Worm (Caenorhabditis elegans): ENCODE measurements around the gene thn-5.

thn-5 gene

DNA sequence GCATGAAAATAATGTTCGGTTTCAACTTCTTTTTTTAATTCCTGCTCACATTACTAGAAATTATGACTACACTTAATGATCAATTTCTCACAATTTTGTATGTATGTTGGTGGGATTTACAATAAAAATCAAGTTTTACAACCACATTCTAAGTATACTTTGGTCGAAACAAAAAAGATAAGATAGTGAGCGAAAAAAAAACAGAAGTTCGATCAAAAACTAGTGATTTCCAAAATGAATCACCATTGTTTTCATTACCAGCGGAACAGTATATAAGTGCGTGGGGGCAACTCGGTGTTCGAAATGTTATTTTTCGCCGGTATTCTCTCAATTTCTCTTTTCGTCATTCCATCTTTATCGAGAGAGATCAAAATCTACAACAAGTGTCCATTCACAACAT, at the start of gene thn-5:
thn-5 (plus strand) TSS at position 301 of the 400 bp plus-strand sequence.
- TF ChIP-seq ztf-29 (GFP tag; IDR thresholded peaks at IDR 0.05) (no peak), klf-2 (GFP tag; conservative IDR thresholded peaks at IDR 0.05) (no peak), T22C8.4 (GFP tag; IDR thresholded peaks at IDR 0.05) (no peak), tab-1 (GFP tag; IDR thresholded peaks at IDR 0.05) (no peak), ztf-23 (GFP tag; IDR thresholded peaks at IDR 0.05) (no peak), cog-1 (tag; optimal IDR thresholded peaks at IDR 0.05) (no peak), med-1 (GFP tag; optimal IDR thresholded peaks at IDR 0.05; ENCODE audit: insufficient read depth) (no peak), flt-1 (GFP tag; IDR thresholded peaks at IDR 0.05) (no peak)

DNA sequence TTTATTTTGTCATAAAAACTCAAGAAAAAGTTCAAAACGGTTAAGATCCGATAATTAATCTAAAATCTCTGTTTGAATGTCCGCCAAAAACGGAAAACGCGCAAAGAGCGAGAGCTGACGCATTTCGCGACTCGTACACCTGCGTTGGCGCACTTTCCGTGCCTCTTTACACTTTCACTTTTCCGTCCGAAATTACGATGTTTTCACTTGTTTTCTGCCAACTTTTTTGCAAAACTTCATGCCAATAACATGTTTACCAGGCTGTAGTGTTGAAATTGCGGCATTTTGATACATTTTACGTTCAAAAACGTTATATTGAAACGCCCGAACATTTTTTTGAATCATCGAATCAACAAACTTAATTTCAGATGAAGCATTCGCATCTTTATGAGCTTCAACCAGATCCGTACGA, 46.9 kb upstream of the thn-5 start, which contains the start of gene W03F8.4:
W03F8.4 (plus strand) TSS at position 369 of the 412 bp plus-strand sequence.
- TF ChIP-seq ref-1 (GFP tag; conservative IDR thresholded peaks at IDR 0.05) (0 out of 2 replicates have a peak, but pooled peaks have one; percentile 25), cog-1 (tag; optimal IDR thresholded peaks at IDR 0.05) (peak; percentile 87), flt-1 (GFP tag; IDR thresholded peaks at IDR 0.05) (peak; percentile 87), T22C8.4 (GFP tag; IDR thresholded peaks at IDR 0.05) (no peak), ztf-29 (GFP tag; IDR thresholded peaks at IDR 0.05) (no peak), klf-2 (GFP tag; conservative IDR thresholded peaks at IDR 0.05) (no peak), tab-1 (GFP tag; IDR thresholded peaks at IDR 0.05) (peak; percentile 70; the same call in 1 of the 2 replicates), ztf-23 (GFP tag; IDR thresholded peaks at IDR 0.05) (peak; percentile 82; the same call in 1 of the 2 replicates), med-1 (GFP tag; optimal IDR thresholded peaks at IDR 0.05; ENCODE audit: insufficient read depth) (peak; percentile 16)

DNA sequence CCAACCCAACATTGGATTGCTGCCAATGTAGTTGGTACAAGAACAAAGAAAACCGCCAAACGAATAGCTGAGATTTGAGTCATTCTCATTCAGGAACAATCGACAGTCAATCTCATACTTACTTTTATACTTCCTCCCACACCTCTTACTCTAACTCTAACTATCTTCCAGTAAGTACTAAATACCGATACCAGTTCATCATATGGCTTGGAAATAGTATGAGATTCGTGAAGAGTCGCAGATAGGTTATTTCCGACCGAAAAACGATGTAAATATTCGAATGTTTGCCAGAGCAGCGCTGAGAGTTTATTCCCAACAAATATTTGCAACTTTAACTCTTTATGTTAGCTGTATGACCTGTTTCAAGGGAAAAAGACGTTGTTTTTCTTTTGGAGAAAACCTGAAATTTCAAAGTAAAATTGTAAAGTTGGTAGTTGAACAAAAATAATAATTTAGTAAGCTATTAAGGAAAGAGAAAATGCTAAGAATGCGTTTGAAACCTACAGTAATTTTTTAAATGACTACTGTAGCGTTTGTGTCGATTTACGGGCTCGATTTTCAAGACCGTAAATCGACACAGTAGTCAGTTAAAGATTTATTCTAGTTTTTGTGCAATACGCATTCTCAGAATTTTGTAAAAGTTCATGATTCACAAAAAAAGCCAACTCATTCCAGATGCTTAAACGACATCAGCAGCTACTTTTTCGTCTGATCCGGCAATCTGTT, 44.0 kb upstream of the thn-5 start, which contains the start of the genes W03F8.6 and mtrf-1L:
W03F8.6 (minus strand) TSS at position 101 of the 726 bp plus-strand sequence.
mtrf-1L (plus strand) TSS at position 676 of the 726 bp plus-strand sequence.
- no peak for TF ChIP-seq tab-1 (GFP tag; IDR thresholded peaks at IDR 0.05)
- TF ChIP-seq klf-2 (GFP tag; conservative IDR thresholded peaks at IDR 0.05): no peak
- TF ChIP-seq cog-1 (tag; optimal IDR thresholded peaks at IDR 0.05): no peak
- no peak for TF ChIP-seq ref-1 (GFP tag; conservative IDR thresholded peaks at IDR 0.05)
- no peak for TF ChIP-seq ztf-23 (GFP tag; IDR thresholded peaks at IDR 0.05)
- TF ChIP-seq T22C8.4 (GFP tag; IDR thresholded peaks at IDR 0.05): no peak
- no peak for TF ChIP-seq flt-1 (GFP tag; IDR thresholded peaks at IDR 0.05)
- TF ChIP-seq med-1 (GFP tag; optimal IDR thresholded peaks at IDR 0.05; ENCODE audit: insufficient read depth): no peak
- TF ChIP-seq ztf-29 (GFP tag; IDR thresholded peaks at IDR 0.05): no peak

DNA sequence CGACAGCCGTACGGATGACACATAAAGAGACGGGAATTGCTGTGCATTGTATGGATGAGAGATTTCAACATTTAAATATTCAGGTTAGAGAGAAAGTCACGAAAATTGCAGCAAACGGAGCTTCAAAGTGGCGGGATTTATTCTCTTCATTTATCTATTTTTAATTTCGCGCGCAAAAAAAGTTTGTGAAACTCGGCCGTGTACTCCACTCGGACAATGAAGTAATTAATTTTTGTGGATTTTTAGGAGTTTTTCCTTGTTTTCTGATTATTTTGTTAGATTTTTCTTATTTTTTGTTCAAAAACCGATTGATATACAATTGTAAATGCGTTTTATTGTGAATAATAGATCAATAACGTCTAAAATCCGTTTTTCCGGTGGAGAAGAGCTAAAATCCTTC, 42.6 kb upstream of the thn-5 start:
- TF ChIP-seq med-1 (GFP tag; optimal IDR thresholded peaks at IDR 0.05; ENCODE audit: insufficient read depth) (no peak), tab-1 (GFP tag; IDR thresholded peaks at IDR 0.05) (no peak), ref-1 (GFP tag; conservative IDR thresholded peaks at IDR 0.05) (no peak)

DNA sequence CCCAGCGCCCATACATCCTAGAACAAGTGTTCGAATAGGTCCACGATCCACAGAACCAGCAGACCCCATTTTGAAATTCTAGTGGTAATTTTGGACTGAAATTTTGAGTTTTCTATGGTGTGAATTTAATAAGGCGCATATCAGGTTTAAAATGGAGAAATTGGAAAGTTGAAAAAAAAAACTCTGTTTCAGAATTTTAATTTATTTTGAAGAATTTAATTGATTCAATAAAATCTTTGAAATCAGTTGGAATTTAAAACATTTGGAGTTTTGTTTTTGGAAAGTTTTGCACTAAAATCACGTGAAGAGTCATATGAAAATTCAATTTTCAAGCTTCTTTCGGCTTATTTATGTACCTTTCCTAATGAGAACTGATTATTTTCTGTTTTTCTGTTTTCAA, 35.1 kb upstream of the thn-5 start, which contains the start of gene gpa-18:
gpa-18 (minus strand) TSS at position 101 of the 400 bp plus-strand sequence.
- no peak for TF ChIP-seq klf-2 (GFP tag; conservative IDR thresholded peaks at IDR 0.05)
- TF ChIP-seq T22C8.4 (GFP tag; IDR thresholded peaks at IDR 0.05): no peak
- TF ChIP-seq ztf-23 (GFP tag; IDR thresholded peaks at IDR 0.05): no peak
- TF ChIP-seq cog-1 (tag; optimal IDR thresholded peaks at IDR 0.05): no peak
- TF ChIP-seq tab-1 (GFP tag; IDR thresholded peaks at IDR 0.05): no peak
- TF ChIP-seq med-1 (GFP tag; optimal IDR thresholded peaks at IDR 0.05; ENCODE audit: insufficient read depth): no peak
- TF ChIP-seq ref-1 (GFP tag; conservative IDR thresholded peaks at IDR 0.05): no peak
- TF ChIP-seq flt-1 (GFP tag; IDR thresholded peaks at IDR 0.05): no peak
- no peak for TF ChIP-seq ztf-29 (GFP tag; IDR thresholded peaks at IDR 0.05)

DNA sequence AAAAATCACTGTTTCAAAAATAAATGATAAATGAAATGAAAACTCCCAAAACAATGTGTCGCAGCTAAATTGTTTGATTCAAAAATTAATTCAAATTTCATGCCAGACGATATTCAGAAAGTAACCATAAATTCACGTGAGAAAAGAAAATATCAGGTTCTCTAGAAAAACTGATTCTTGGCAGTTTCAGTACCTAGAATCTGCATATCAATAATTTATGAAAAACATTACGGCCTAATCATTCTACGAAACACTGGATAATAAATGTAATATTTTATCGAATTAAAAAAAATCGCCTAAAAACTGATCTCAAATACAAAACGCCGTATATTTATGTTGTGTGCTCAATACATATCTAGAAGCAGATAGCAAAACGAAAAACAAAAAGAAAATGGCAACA, 29.8 kb upstream of the thn-5 start:
- TF ChIP-seq ztf-23 (GFP tag; IDR thresholded peaks at IDR 0.05) (no peak), klf-2 (GFP tag; conservative IDR thresholded peaks at IDR 0.05) (no peak), flt-1 (GFP tag; IDR thresholded peaks at IDR 0.05) (no peak), med-1 (GFP tag; optimal IDR thresholded peaks at IDR 0.05; ENCODE audit: insufficient read depth) (no peak), ztf-29 (GFP tag; IDR thresholded peaks at IDR 0.05) (no peak), cog-1 (tag; optimal IDR thresholded peaks at IDR 0.05) (no peak), ref-1 (GFP tag; conservative IDR thresholded peaks at IDR 0.05) (no peak), T22C8.4 (GFP tag; IDR thresholded peaks at IDR 0.05) (no peak), tab-1 (GFP tag; IDR thresholded peaks at IDR 0.05) (no peak)

DNA sequence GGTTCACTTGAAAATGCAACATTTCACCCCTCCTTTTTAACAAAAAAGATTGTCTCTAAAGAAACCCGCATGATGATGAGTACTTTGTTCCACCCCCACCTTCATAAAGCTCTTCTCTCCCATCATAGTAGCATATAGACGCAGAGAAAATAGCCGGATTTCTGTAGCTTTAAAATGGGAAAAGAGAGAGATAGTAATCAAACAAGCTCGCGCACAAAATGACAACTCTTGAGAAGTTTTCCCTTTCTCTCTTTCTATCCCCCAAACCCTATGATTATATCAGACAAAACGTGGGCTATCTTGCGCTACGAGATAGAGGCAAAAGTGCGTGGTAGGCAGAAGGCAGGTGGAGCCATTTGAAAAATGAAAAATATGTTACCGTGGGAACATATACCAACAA, 28.1 kb upstream of the thn-5 start:
- TF ChIP-seq med-1 (GFP tag; optimal IDR thresholded peaks at IDR 0.05; ENCODE audit: insufficient read depth) (no peak), tab-1 (GFP tag; IDR thresholded peaks at IDR 0.05) (no peak), ztf-23 (GFP tag; IDR thresholded peaks at IDR 0.05) (no peak), ref-1 (GFP tag; conservative IDR thresholded peaks at IDR 0.05) (no peak), ztf-29 (GFP tag; IDR thresholded peaks at IDR 0.05) (no peak), cog-1 (tag; optimal IDR thresholded peaks at IDR 0.05) (no peak), flt-1 (GFP tag; IDR thresholded peaks at IDR 0.05) (no peak), T22C8.4 (GFP tag; IDR thresholded peaks at IDR 0.05) (no peak), klf-2 (GFP tag; conservative IDR thresholded peaks at IDR 0.05) (no peak)

DNA sequence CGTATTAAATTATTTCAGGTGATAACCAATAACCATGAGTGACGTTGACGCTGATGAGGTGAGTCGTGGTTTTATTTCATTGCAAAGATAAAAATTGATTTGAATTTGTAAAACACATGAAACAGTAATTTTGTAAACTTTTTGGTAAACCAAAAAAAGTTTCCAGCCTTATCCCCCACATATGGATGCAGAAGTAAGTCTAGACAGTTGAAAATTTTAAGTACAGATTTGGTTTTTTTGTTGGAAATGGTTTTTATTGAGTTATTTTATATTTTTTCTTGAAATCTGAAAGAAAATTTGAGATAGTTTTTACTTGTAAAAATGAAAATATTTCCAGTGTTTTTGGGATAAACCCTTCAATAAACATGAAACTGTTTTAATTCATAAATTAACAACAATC, 26.1 kb upstream of the thn-5 start, which contains the start of gene tni-4:
tni-4 (plus strand) TSS at position 19 of the 400 bp plus-strand sequence.
- no peak for TF ChIP-seq ztf-23 (GFP tag; IDR thresholded peaks at IDR 0.05)
- no peak for TF ChIP-seq ztf-29 (GFP tag; IDR thresholded peaks at IDR 0.05)
- TF ChIP-seq med-1 (GFP tag; optimal IDR thresholded peaks at IDR 0.05; ENCODE audit: insufficient read depth): no peak
- TF ChIP-seq ref-1 (GFP tag; conservative IDR thresholded peaks at IDR 0.05): no peak
- TF ChIP-seq cog-1 (tag; optimal IDR thresholded peaks at IDR 0.05): no peak
- no peak for TF ChIP-seq T22C8.4 (GFP tag; IDR thresholded peaks at IDR 0.05)
- no peak for TF ChIP-seq flt-1 (GFP tag; IDR thresholded peaks at IDR 0.05)
- no peak for TF ChIP-seq tab-1 (GFP tag; IDR thresholded peaks at IDR 0.05)
- TF ChIP-seq klf-2 (GFP tag; conservative IDR thresholded peaks at IDR 0.05): no peak

DNA sequence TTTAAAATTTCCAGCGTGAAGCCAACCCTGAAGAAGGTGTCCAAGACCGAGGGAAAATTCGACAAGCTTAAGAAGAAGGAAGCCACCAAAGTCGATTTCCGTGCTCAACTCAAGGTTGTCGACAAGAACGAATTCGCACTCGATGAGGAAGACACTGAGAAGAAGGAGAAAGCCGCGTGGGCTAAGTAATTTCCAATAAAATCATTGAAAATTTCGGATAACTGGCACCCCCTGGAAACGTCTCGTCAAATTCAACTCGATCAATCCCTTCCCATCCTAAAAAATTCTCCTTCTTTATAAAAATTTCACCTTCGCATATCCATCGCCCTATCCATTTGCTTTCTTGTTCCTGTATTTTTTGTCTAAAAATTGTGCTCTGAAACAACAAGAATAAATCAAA, 23.9 kb upstream of the thn-5 start:
- TF ChIP-seq klf-2 (GFP tag; conservative IDR thresholded peaks at IDR 0.05) (no peak), flt-1 (GFP tag; IDR thresholded peaks at IDR 0.05) (no peak), ztf-29 (GFP tag; IDR thresholded peaks at IDR 0.05) (no peak), ztf-23 (GFP tag; IDR thresholded peaks at IDR 0.05) (no peak), T22C8.4 (GFP tag; IDR thresholded peaks at IDR 0.05) (no peak)
